Worm (Caenorhabditis elegans) whole organism, midembryonic: ENCODE results near the gene snpn-1.

Source experiments
- T22C8.4 ChIP-seq: fragments of 200-800 bp; sonication (Bioruptor generic); IDR thresholded peaks from 2 replicates; pipeline ENCODE4 v1.3.6; 2022; ENCODE audit warnings: missing genetic modification characterization, missing compliant biosample characterization
- cog-1 ChIP-seq: sonication (generic microtip); optimal IDR thresholded peaks from 2 replicates; lab custom pipeline; 2016; ENCODE audit warnings: missing genetic modification characterization, missing compliant biosample characterization
- flt-1 ChIP-seq: fragments of 200-800 bp; sonication (Bioruptor generic); IDR thresholded peaks from 2 replicates; pipeline ENCODE4 v1.3.6; 2022; ENCODE audit warnings: missing genetic modification characterization, missing compliant biosample characterization
- klf-2 ChIP-seq: fragments of 200-800 bp; sonication (Bioruptor generic); conservative IDR thresholded peaks from 2 replicates; pipeline ENCODE4 v1.3.6; 2022; ENCODE audit warnings: missing genetic modification reagents, missing genetic modification characterization, missing compliant biosample characterization
- med-1 ChIP-seq: sonication (generic microtip); optimal IDR thresholded peaks from 2 replicates; lab custom pipeline; 2017; ENCODE audit warnings: missing genetic modification characterization, mild to moderate bottlenecking, missing compliant biosample characterization, antibody characterized with exemption, missing genetic modification reagents; ENCODE audit not compliant: insufficient read depth
- ref-1 ChIP-seq: fragments of 200-800 bp; sonication (Bioruptor generic); conservative IDR thresholded peaks from 2 replicates; pipeline ENCODE4 v1.3.6; 2022; ENCODE audit warnings: missing genetic modification reagents, missing genetic modification characterization, missing compliant biosample characterization
- tab-1 ChIP-seq: fragments of 200-800 bp; sonication (Bioruptor generic); IDR thresholded peaks from 2 replicates; pipeline ENCODE4 v1.3.6; 2022; ENCODE audit warnings: missing genetic modification characterization, missing compliant biosample characterization
- ztf-23 ChIP-seq: fragments of 200-800 bp; sonication (Bioruptor generic); IDR thresholded peaks from 2 replicates; pipeline ENCODE4 v1.3.6; 2022; ENCODE audit warnings: missing genetic modification reagents, missing genetic modification characterization, missing compliant biosample characterization
- ztf-29 ChIP-seq: fragments of 200-800 bp; sonication (Bioruptor generic); IDR thresholded peaks from 2 replicates; pipeline ENCODE4 v1.3.6; 2022; ENCODE audit warnings: missing genetic modification reagents, missing genetic modification characterization, missing compliant biosample characterization

DNA sequence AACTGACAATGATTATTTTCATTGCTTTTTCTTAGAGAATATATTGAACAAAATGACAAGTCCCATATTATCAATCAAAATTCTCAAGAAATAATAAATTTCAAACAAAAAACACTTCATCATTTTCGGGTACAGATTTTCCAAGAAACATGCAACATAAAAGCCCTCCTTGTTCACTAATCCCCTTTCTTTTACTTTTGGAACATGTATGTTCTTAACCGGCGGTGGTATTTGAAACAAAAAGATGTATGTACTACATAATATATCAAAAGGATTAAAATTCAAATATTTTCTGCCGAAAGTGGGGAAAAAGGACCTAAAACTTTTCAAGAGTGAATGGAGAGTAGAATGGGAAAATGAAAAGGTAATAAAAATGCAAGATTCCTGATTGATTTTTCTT lies 36.5 kb downstream of the snpn-1 start:
- TF ChIP-seq tab-1 (GFP tag; lab: Robert Waterston, UW) (no peak), ztf-29 (GFP tag; lab: Robert Waterston, UW) (no peak), flt-1 (GFP tag; lab: Robert Waterston, UW) (no peak), ztf-23 (GFP tag; lab: Robert Waterston, UW) (no peak), ref-1 (no peak), T22C8.4 (GFP tag; lab: Robert Waterston, UW) (no peak), med-1 (no peak), klf-2 (no peak), cog-1 (tag; lab: Kevin White, UChicago) (no peak)
